Worm (Caenorhabditis elegans): ENCODE measurements around the gene pssy-2.

ce11 chrIII:13465918-13466592 is 5.5 kb upstream of the pssy-2 start, which contains the start of gene cdk-5:
- TF ChIP-seq snpc-4 (tag; optimal IDR thresholded peaks at IDR 0.05) (peak; percentile 87), fkh-10 (GFP tag; optimal IDR thresholded peaks at IDR 0.05) (peak; percentile 58), nhr-12 (tag; optimal IDR thresholded peaks at IDR 0.05) (peak; percentile 33), ztf-11 (tag; optimal IDR thresholded peaks at IDR 0.05) (peak in 1 of 2 experiments; percentile 78), lin-39 (tag; optimal IDR thresholded peaks at IDR 0.05) (peak; percentile 97), skn-1 (tag; optimal IDR thresholded peaks at IDR 0.05) (peak; percentile 91), mdl-1 (tag; optimal IDR thresholded peaks at IDR 0.05) (peak in 1 of 2 experiments; percentile 87), aly-2 (tag; optimal IDR thresholded peaks at IDR 0.05) (peak; percentile 96)

All from whole organism, L1 larva.